Worm (Caenorhabditis elegans) whole organism, late embryonic: Measurements from ENCODE around the gene ttb-1.

Experiments
- C38D4.7 ChIP-seq: fragments of 200-800 bp; sonication (Bioruptor generic); optimal IDR thresholded peaks from 2 replicates; lab custom pipeline; 2018; ENCODE audit warnings: mild to moderate bottlenecking, missing genetic modification characterization, moderate library complexity, missing compliant biosample characterization
- T23F11.4 ChIP-seq: fragments of 200-800 bp; sonication (Bioruptor generic); optimal IDR thresholded peaks from 2 replicates; lab custom pipeline; 2018; ENCODE audit warnings: mild to moderate bottlenecking, missing genetic modification characterization, missing compliant biosample characterization
- ama-1 ChIP-seq: fragments of 150-350 bp; optimal IDR thresholded peaks from 2 replicates; lab custom pipeline; 2014
- ceh-14 ChIP-seq: sonication (generic microtip); optimal IDR thresholded peaks from 2 replicates; lab custom pipeline; 2016; ENCODE audit warnings: missing genotype, missing genetic modification characterization, missing compliant biosample characterization
- ceh-18 ChIP-seq: sonication (generic microtip); optimal IDR thresholded peaks from 2 replicates; lab custom pipeline; 2016; ENCODE audit warnings: missing genetic modification characterization, missing compliant biosample characterization
- ceh-19 ChIP-seq: fragments of 200-800 bp; sonication (Bioruptor generic); optimal IDR thresholded peaks from 2 replicates; lab custom pipeline; 2018; ENCODE audit warnings: mild to moderate bottlenecking, missing genetic modification characterization, missing compliant biosample characterization
- ceh-2 ChIP-seq: sonication (generic microtip); optimal IDR thresholded peaks from 2 replicates; lab custom pipeline; 2016; ENCODE audit warnings: missing genotype, missing genetic modification characterization, missing compliant biosample characterization
- ceh-31 ChIP-seq: sonication (generic microtip); optimal IDR thresholded peaks from 2 replicates; lab custom pipeline; 2016; ENCODE audit warnings: missing genetic modification characterization, missing compliant biosample characterization
- ceh-45 ChIP-seq: fragments of 200-800 bp; sonication (Bioruptor generic); IDR thresholded peaks from 2 replicates; pipeline ENCODE4 v1.3.6; 2022; ENCODE audit warnings: missing genetic modification reagents, missing genetic modification characterization, missing compliant biosample characterization
- elt-2 ChIP-seq: sonication (generic microtip); optimal IDR thresholded peaks from 2 replicates; lab custom pipeline; 2016; ENCODE audit warnings: missing genetic modification reagents, missing genetic modification characterization, missing compliant biosample characterization
- elt-4 ChIP-seq: sonication (generic microtip); optimal IDR thresholded peaks from 2 replicates; lab custom pipeline; 2016; ENCODE audit warnings: missing genetic modification characterization, missing compliant biosample characterization
- hlh-15 ChIP-seq: sonication (generic microtip); optimal IDR thresholded peaks from 2 replicates; lab custom pipeline; 2016; ENCODE audit warnings: missing genetic modification characterization, missing compliant biosample characterization
- hlh-30 ChIP-seq: sonication (generic microtip); optimal IDR thresholded peaks from 2 replicates; lab custom pipeline; 2017; ENCODE audit warnings: antibody characterized with exemption, missing genetic modification characterization, missing compliant biosample characterization; ENCODE audit not compliant: insufficient read depth
- hlh-6 ChIP-seq: sonication (generic microtip); optimal IDR thresholded peaks from 2 replicates; lab custom pipeline; 2016; ENCODE audit warnings: missing genotype, missing genetic modification characterization, missing compliant biosample characterization
- hlh-8 ChIP-seq: sonication (generic microtip); optimal IDR thresholded peaks from 2 replicates; lab custom pipeline; 2016; ENCODE audit warnings: missing genotype, missing genetic modification characterization, missing compliant biosample characterization
- lim-6 ChIP-seq: sonication (generic microtip); optimal IDR thresholded peaks from 2 replicates; lab custom pipeline; 2016; ENCODE audit warnings: missing genetic modification characterization, missing compliant biosample characterization
- mec-3 ChIP-seq: sonication (generic microtip); optimal IDR thresholded peaks from 2 replicates; lab custom pipeline; 2016; ENCODE audit warnings: borderline replicate concordance, missing genetic modification characterization, missing compliant biosample characterization
- nfya-1 ChIP-seq: sonication (generic microtip); optimal IDR thresholded peaks from 2 replicates; lab custom pipeline; 2017; ENCODE audit warnings: missing genetic modification characterization, mild to moderate bottlenecking, missing compliant biosample characterization, antibody characterized with exemption, moderate library complexity
- nhr-11 ChIP-seq: fragments of 150-350 bp; optimal IDR thresholded peaks from 2 replicates; lab custom pipeline; 2014; ENCODE audit warnings: missing biosample characterization, missing genetic modification characterization
- pha-4 ChIP-seq: fragments of 150-350 bp; optimal IDR thresholded peaks from 2 replicates; lab custom pipeline; 2018; ENCODE audit warnings: missing biosample characterization, missing genetic modification reagents, missing genetic modification characterization
- pqm-1 ChIP-seq: sonication (generic microtip); optimal IDR thresholded peaks from 2 replicates; lab custom pipeline; 2016; ENCODE audit warnings: missing genetic modification characterization, missing compliant biosample characterization
- ref-2 ChIP-seq: sonication (generic microtip); optimal IDR thresholded peaks from 2 replicates; lab custom pipeline; 2016; ENCODE audit warnings: missing genetic modification characterization, missing compliant biosample characterization
- rnt-1 ChIP-seq: sonication (generic microtip); optimal IDR thresholded peaks from 2 replicates; lab custom pipeline; 2016; ENCODE audit warnings: missing genetic modification characterization, missing compliant biosample characterization
- sox-2 ChIP-seq: fragments of 200-800 bp; sonication (Bioruptor generic); IDR thresholded peaks from 2 replicates; pipeline ENCODE4 v1.3.6; 2022; ENCODE audit warnings: missing genetic modification reagents, missing genetic modification characterization, missing compliant biosample characterization
- syd-9 ChIP-seq: sonication (generic microtip); optimal IDR thresholded peaks from 2 replicates; lab custom pipeline; 2016; ENCODE audit warnings: mild to moderate bottlenecking, missing genetic modification characterization, moderate library complexity, missing compliant biosample characterization
- tbx-2 ChIP-seq: sonication (generic microtip); optimal IDR thresholded peaks from 2 replicates; lab custom pipeline; 2016; ENCODE audit warnings: missing genetic modification characterization, missing compliant biosample characterization
- tbx-7 ChIP-seq: sonication (generic microtip); optimal IDR thresholded peaks from 2 replicates; lab custom pipeline; 2016; ENCODE audit warnings: missing genotype, missing genetic modification characterization, missing compliant biosample characterization
- unc-3 ChIP-seq, 2 experiments: fragments of 200-800 bp in 1 of 2; sonication (Bioruptor generic) in 1 of 2; sonication (generic microtip) in 1 of 2; conservative IDR thresholded peaks in 1 of 2; optimal IDR thresholded peaks in 1 of 2; 2 replicates each; pipeline versions ENCODE4 v1.3.6 to Lab custom; 2016 to 2022; ENCODE audit warnings: missing compliant biosample characterization in 2 of 2, missing genetic modification characterization in 2 of 2, missing genetic modification reagents in 1 of 2
- unc-55 ChIP-seq: sonication (generic microtip); optimal IDR thresholded peaks from 2 replicates; lab custom pipeline; 2017; ENCODE audit warnings: missing biosample characterization, missing genetic modification reagents, missing genetic modification characterization
- ztf-16 ChIP-seq: sonication (generic microtip); optimal IDR thresholded peaks from 2 replicates; lab custom pipeline; 2017; ENCODE audit warnings: missing genetic modification characterization, missing compliant biosample characterization

Gene ttb-1

ce11 chrV:185124-185523 lies 28.5 kb downstream of the ttb-1 start:
- no peak for TF ChIP-seq ztf-16 (tag; lab: Kevin White, UChicago)

- peak; percentile 43 for TF ChIP-seq nfya-1 (tag; lab: Kevin White, UChicago)
- peak; percentile 3 for TF ChIP-seq elt-2
- no peak for TF ChIP-seq pqm-1 (tag; lab: Kevin White, UChicago)
- TF ChIP-seq ceh-31 (tag; lab: Kevin White, UChicago): peak; percentile 19
- no peak for TF ChIP-seq ceh-2 (tag; lab: Kevin White, UChicago)
- peak; percentile 3 for TF ChIP-seq rnt-1 (tag; lab: Kevin White, UChicago)
These were observed 29.1 kb downstream of the ttb-1 start, which contains the start of gene arid-1 for ce11 chrV:185694-186217. TSS of gene arid-1 (plus strand) at chrV:186167.

ce11 chrV:189436-189835 lies 32.8 kb downstream of the ttb-1 start:
- TF ChIP-seq mec-3 (tag; lab: Kevin White, UChicago) (peak; percentile 66), ceh-45 (GFP tag; lab: Robert Waterston, UW) (no peak), T23F11.4 (GFP tag; lab: Kevin White, UChicago) (no peak), elt-4 (tag; lab: Kevin White, UChicago) (peak; percentile 76)

ce11 chrV:194760-195159 lies 38.1 kb downstream of the ttb-1 start:
- TF ChIP-seq elt-4 (tag; lab: Kevin White, UChicago): peak; percentile 77
- no peak for TF ChIP-seq C38D4.7

ce11 chrV:201300-201699 lies 44.7 kb downstream of the ttb-1 start, which contains the start of gene trpp-1:
TSS of gene trpp-1 (plus strand) at chrV:201600.
- TF ChIP-seq ceh-2 (tag; lab: Kevin White, UChicago): no peak
- no peak for TF ChIP-seq sox-2 (GFP tag; lab: Robert Waterston, UW)
- TF ChIP-seq ceh-19 (GFP tag; lab: Kevin White, UChicago): no peak
- TF ChIP-seq unc-55 (GFP tag; lab: Kevin White, UChicago): no peak
- TF ChIP-seq lim-6: no peak
- TF ChIP-seq, all 69 proteins: peak for 0

- TF ChIP-seq tbx-7 (tag; lab: Kevin White, UChicago): no peak
- TF ChIP-seq ama-1: no peak
- TF ChIP-seq hlh-6 (tag; lab: Kevin White, UChicago): no peak
- no peak for TF ChIP-seq hlh-15 (tag; lab: Kevin White, UChicago)
- TF ChIP-seq nhr-11 (tag; lab: Kevin White, UChicago): no peak
- no peak for TF ChIP-seq ztf-16 (tag; lab: Kevin White, UChicago)
- no peak for TF ChIP-seq syd-9 (tag; lab: Kevin White, UChicago)
- no peak for TF ChIP-seq tbx-2
- no peak for TF ChIP-seq C38D4.7
- no peak for TF ChIP-seq ceh-14 (tag; lab: Kevin White, UChicago)
- TF ChIP-seq hlh-30 (tag; lab: Kevin White, UChicago): no peak
- no peak for TF ChIP-seq ref-2 (tag; lab: Kevin White, UChicago)
- no peak for TF ChIP-seq ceh-18 (tag; lab: Kevin White, UChicago)
- TF ChIP-seq T23F11.4 (GFP tag; lab: Kevin White, UChicago): no peak
- TF ChIP-seq unc-3 (GFP tag; conservative IDR thresholded peaks at IDR 0.05; lab: Robert Waterston, UW): no peak
- no peak for TF ChIP-seq unc-3 (tag; optimal IDR thresholded peaks at IDR 0.05; lab: Kevin White, UChicago)
- TF ChIP-seq pha-4 (tag; lab: Kevin White, UChicago): no peak
- TF ChIP-seq hlh-8: no peak
These were observed 47.3 kb downstream of the ttb-1 start, which contains the start of gene lec-12 for ce11 chrV:203855-204432. TSS of gene lec-12 (plus strand) at chrV:204382.
